Worm (Caenorhabditis elegans) whole organism, L4 larva: Measurements from ENCODE around the gene brd-1.

ENCODE experiments used
- F44E2.7 ChIP-seq: fragments of 200-800 bp; sonication (Bioruptor generic); IDR thresholded peaks from 2 replicates; pipeline ENCODE4 v2.1.2; 2022; ENCODE audit warnings: missing genetic modification characterization, missing compliant biosample characterization
- aly-2 ChIP-seq: sonication (generic microtip); optimal IDR thresholded peaks from 2 replicates; lab custom pipeline; 2018; ENCODE audit warnings: missing biosample characterization, missing genetic modification characterization
- ctbp-1 ChIP-seq: fragments of 200-800 bp; sonication (Bioruptor generic); IDR thresholded peaks from 2 replicates; pipeline ENCODE4 v1.3.6; 2022; ENCODE audit warnings: missing genetic modification reagents, missing genetic modification characterization, missing compliant biosample characterization
- lin-13 ChIP-seq: fragments of 150-350 bp; optimal IDR thresholded peaks from 2 replicates; lab custom pipeline; 2014; ENCODE audit warnings: missing biosample characterization, missing genetic modification reagents, missing genetic modification characterization
- mxl-2 ChIP-seq: fragments of 200-800 bp; sonication (Bioruptor generic); conservative IDR thresholded peaks from 2 replicates; pipeline ENCODE4 v1.3.6; 2022; ENCODE audit warnings: missing genetic modification reagents, missing genetic modification characterization, missing compliant biosample characterization
- nhr-25 ChIP-seq: sonication (generic microtip); optimal IDR thresholded peaks from 2 replicates; lab custom pipeline; 2017; ENCODE audit warnings: missing genetic modification characterization, mild to moderate bottlenecking, missing compliant biosample characterization, antibody characterized with exemption, moderate library complexity, borderline replicate concordance; ENCODE audit not compliant: insufficient read depth

DNA sequence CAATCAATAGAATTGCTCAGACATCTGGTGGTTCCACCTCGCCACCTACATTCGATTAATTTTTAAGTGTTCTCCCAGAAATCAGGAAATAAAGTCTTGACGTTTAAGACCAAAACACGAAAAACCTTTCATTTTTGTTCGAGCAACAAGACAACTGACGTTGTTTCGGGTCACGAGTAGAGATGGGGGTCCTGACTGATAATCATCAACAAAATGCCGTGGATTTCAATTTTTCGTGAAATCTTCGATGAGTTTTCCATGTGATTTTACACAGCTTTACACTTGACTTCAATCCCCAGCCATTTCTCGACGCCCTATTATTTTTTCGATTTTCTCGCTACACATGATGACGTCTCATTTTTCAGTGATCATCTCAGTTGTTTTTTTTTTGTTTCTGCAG, 18.2 kb downstream of the brd-1 start:
- TF ChIP-seq F44E2.7 (GFP tag; lab: Robert Waterston, UW): no peak
- TF ChIP-seq aly-2: no peak
- no peak for TF ChIP-seq lin-13 (GFP tag; lab: Kevin White, UChicago)
- TF ChIP-seq mxl-2 (GFP tag; lab: Robert Waterston, UW): no peak
- no peak for TF ChIP-seq ctbp-1 (GFP tag; lab: Robert Waterston, UW)
- no peak for TF ChIP-seq nhr-25
